Fruit fly (Drosophila melanogaster) whole organism, adult: ENCODE results near the gene CG31928.

ENCODE experiments used
- CG7045 ChIP-seq: fragments of 200-800 bp; sonication (Bioruptor generic); optimal IDR thresholded peaks from 2 replicates; lab custom pipeline; 2017; ENCODE audit warnings: missing biosample characterization, mild to moderate bottlenecking, missing genetic modification characterization
- Crg-1 ChIP-seq: fragments of 200-800 bp; sonication (Bioruptor generic); optimal IDR thresholded peaks from 2 replicates; lab custom pipeline; 2016; ENCODE audit warnings: missing biosample characterization, missing genetic modification characterization
- Hr96 ChIP-seq: fragments of 200-800 bp; sonication (Bioruptor generic); optimal IDR thresholded peaks from 2 replicates; lab custom pipeline; 2016; ENCODE audit warnings: missing biosample characterization, missing genetic modification characterization

- TF ChIP-seq CG7045 (GFP tag; lab: Kevin White, UChicago) (no peak), Hr96 (GFP tag; lab: Kevin White, UChicago) (no peak), Crg-1 (GFP tag; lab: Kevin White, UChicago) (no peak)
Measured at dm6 chr2L:1485975-1486665, 6.0 kb upstream of the CG31928 start.
